Worm (Caenorhabditis elegans) whole organism, L4/young adult: ENCODE measurements around the gene F53F1.3.

ENCODE experiments used
- dao-5 ChIP-seq: sonication (generic microtip); optimal IDR thresholded peaks from 2 replicates; lab custom pipeline; 2016; ENCODE audit warnings: missing genotype, missing genetic modification characterization, moderate library complexity, missing compliant biosample characterization
- him-1 ChIP-seq: sonication (generic microtip); optimal IDR thresholded peaks from 2 replicates; lab custom pipeline; 2016; ENCODE audit warnings: missing genotype, missing genetic modification reagents, missing genetic modification characterization, missing compliant biosample characterization

DNA sequence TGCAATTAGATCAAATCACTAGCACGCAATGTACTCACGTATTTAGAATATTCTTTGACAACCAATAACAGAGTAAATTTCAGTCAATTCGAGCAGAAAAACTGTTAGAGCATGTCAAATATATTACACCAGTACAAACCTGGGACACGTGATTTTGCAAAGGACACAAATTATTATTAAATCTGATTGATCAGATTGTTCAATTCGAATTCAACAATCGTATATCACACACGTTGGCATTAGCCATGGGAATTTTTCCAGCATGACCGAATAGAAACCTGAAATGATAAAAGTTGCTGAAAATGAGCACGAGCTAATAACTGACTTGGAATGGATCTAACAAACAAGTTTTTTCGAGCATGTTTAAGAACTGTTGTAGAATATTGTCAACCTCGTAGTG lies 15.0 kb downstream of the F53F1.3 start, which contains the start of gene srv-9:
- TF ChIP-seq him-1 (tag; lab: Kevin White, UChicago) = no peak
- no peak for TF ChIP-seq dao-5
